Worm (Caenorhabditis elegans) whole organism, L3 larva: ENCODE measurements around the gene sams-3.

Experiments used
- aly-2 ChIP-seq: fragments of 150-350 bp; optimal IDR thresholded peaks from 2 replicates; lab custom pipeline; 2014; ENCODE audit warnings: missing biosample characterization, missing genetic modification characterization
- ceh-16 ChIP-seq: sonication (generic microtip); optimal IDR thresholded peaks from 2 replicates; lab custom pipeline; 2017; ENCODE audit warnings: missing biosample characterization, missing genetic modification characterization
- ceh-28 ChIP-seq: fragments of 150-350 bp; optimal IDR thresholded peaks from 2 replicates; lab custom pipeline; 2014; ENCODE audit warnings: missing biosample characterization, missing genetic modification reagents, missing genetic modification characterization
- ceh-82 ChIP-seq: fragments of 150-350 bp; optimal IDR thresholded peaks from 2 replicates; lab custom pipeline; 2014; ENCODE audit warnings: missing biosample characterization, missing genetic modification characterization
- daf-12 ChIP-seq: fragments of 150-350 bp; optimal IDR thresholded peaks from 2 replicates; lab custom pipeline; 2014; ENCODE audit warnings: missing biosample characterization, missing genetic modification reagents, missing genetic modification characterization
- elt-1 ChIP-seq: fragments of 150-350 bp; optimal IDR thresholded peaks from 2 replicates; lab custom pipeline; 2014; ENCODE audit warnings: missing biosample characterization, missing genetic modification characterization
- jun-1 ChIP-seq: fragments of 150-350 bp; optimal IDR thresholded peaks from 2 replicates; lab custom pipeline; 2014; ENCODE audit warnings: missing biosample characterization, missing genetic modification reagents, missing genetic modification characterization
- nhr-23 ChIP-seq: fragments of 150-350 bp; optimal IDR thresholded peaks from 2 replicates; lab custom pipeline; 2014; ENCODE audit warnings: missing biosample characterization, missing genetic modification reagents, missing genetic modification characterization
- nhr-76 ChIP-seq: fragments of 150-350 bp; sonication (generic microtip); optimal IDR thresholded peaks from 5 replicates; lab custom pipeline; 2014; ENCODE audit warnings: missing biosample characterization, missing genetic modification characterization
- nhr-77 ChIP-seq: fragments of 150-350 bp; optimal IDR thresholded peaks from 2 replicates; lab custom pipeline; 2014; ENCODE audit warnings: missing biosample characterization, missing genetic modification characterization
- sea-2 ChIP-seq: fragments of 150-350 bp; sonication (generic microtip); optimal IDR thresholded peaks from 4 replicates; lab custom pipeline; 2014; ENCODE audit warnings: missing biosample characterization, missing genetic modification reagents, missing genetic modification characterization
- zag-1 ChIP-seq: fragments of 150-350 bp; optimal IDR thresholded peaks from 2 replicates; lab custom pipeline; 2014; ENCODE audit warnings: missing biosample characterization, missing genetic modification characterization

- TF ChIP-seq sea-2 (GFP tag; lab: Kevin White, UChicago) (no peak), aly-2 (tag; lab: Kevin White, UChicago) (no peak), jun-1 (tag; lab: Kevin White, UChicago) (no peak), nhr-76 (tag; lab: Kevin White, UChicago) (no peak), elt-1 (tag; lab: Kevin White, UChicago) (no peak), zag-1 (tag; lab: Kevin White, UChicago) (no peak), nhr-23 (tag; lab: Kevin White, UChicago) (no peak), ceh-28 (tag; lab: Kevin White, UChicago) (no peak), daf-12 (tag; lab: Kevin White, UChicago) (no peak), ceh-82 (tag; lab: Kevin White, UChicago) (no peak), nhr-77 (tag; lab: Kevin White, UChicago) (no peak), ceh-16 (tag; lab: Kevin White, UChicago) (no peak)
Measured at ce11 chrIV:5834182-5834581, 14.3 kb upstream of the sams-3 start.
